Worm (Caenorhabditis elegans): ENCODE measurements around the gene suox-1.

suox-1 gene

DNA sequence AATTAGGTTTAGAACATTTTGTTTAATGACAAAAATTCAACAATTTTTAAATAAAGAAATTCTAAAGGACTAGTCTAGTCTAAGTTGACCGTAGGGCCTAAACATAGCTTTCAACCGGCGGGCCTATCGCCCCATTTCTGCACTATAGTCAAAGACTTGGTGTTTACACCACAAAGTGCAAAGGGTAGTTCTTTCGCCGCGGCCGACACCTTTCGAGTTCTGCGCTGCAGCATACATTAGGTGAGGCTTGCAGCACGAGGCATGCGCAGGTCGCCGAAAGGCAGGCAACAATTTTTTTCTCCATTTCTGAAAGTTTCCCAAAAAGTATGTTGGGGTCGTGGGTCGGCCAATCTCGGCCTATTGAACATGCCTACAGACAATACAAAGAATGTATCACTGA lies 31.1 kb downstream of the suox-1 start:
- TF ChIP-seq Y55F3AM.14 (GFP tag; optimal IDR thresholded peaks at IDR 0.05): no peak
- TF ChIP-seq unc-55 (GFP tag; optimal IDR thresholded peaks at IDR 0.05): no peak
- no peak for TF ChIP-seq skn-1 (tag; optimal IDR thresholded peaks at IDR 0.05)
- no peak for TF ChIP-seq gmeb-1 (tag; optimal IDR thresholded peaks at IDR 0.05)
- TF ChIP-seq sma-9 (GFP tag; optimal IDR thresholded peaks at IDR 0.05): no peak
- no peak for TF ChIP-seq sma-9 (tag; optimal IDR thresholded peaks at IDR 0.05)
- no peak for TF ChIP-seq nhr-10 (tag; optimal IDR thresholded peaks at IDR 0.05)
- TF ChIP-seq dmd-4 (tag; optimal IDR thresholded peaks at IDR 0.05): no peak

DNA sequence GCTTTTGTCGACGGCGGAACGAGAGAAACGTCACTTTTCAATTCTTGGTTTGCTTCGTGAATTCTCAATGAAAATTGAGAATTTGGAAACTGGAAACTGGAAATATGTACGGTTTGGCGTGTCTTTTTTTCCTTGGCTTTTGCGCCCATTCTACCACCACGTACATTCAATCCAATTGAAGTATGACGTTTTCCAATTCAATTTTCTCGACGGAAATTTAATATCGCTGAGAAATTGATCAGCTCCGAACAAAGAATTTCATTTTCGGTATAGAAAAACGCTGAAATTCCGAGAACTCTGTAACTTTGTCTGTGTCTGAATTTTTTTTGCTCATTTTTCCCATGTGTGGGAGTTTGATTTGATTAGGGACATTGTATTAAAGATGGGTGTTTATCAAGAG lies 35.9 kb downstream of the suox-1 start:
- TF ChIP-seq nhr-21 (tag; optimal IDR thresholded peaks at IDR 0.05) (peak; percentile 6), lsy-2 (tag; optimal IDR thresholded peaks at IDR 0.05) (peak in 1 of 2 experiments; percentile 3), snpc-4 (tag; optimal IDR thresholded peaks at IDR 0.05) (no peak)

DNA sequence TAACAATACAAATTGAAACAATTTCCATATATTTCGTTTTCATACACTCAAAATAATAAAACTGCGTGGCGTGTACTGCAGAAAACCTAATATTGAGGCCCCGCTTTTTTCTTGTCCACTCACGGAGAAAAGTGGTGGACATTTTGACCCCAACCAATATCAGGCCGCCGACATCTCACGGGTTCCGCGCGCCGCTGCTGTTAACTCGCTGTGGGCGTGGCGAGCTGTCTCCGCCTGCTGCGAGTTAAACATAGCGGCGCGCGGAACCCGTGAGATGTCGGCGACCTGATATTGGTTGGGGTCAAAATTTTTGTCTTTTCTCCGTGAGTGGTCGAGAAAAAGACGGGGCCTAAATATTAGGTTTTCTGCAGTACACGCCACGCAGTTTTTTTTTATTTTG lies 36.5 kb downstream of the suox-1 start:
- TF ChIP-seq snpc-4 (tag; optimal IDR thresholded peaks at IDR 0.05): peak; percentile 0

DNA sequence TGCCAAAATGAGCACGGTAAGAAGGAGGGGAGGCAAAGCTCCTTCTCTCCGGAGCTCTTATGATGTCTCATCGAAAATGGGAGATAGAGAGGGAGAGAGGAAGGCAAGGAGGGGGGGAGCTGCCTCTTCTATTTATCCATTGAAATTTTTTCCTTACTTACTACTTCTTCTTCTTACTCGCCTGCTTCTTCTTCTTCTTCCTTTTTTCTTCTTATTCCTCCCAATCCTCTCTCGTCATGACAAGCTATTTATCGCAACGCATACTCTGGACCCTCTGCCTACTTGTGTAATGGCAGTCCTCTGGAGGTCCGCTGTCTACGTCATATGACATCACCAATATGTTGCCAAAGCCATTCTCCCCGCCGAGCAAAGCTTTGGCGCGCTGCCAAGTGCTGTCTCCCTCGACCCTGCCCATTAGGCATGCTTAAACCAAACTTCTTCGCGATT lies 37.9 kb downstream of the suox-1 start:
- TF ChIP-seq Y55F3AM.14 (GFP tag; optimal IDR thresholded peaks at IDR 0.05) (peak; percentile 82), unc-55 (GFP tag; optimal IDR thresholded peaks at IDR 0.05) (peak; percentile 87), mdl-1 (tag; optimal IDR thresholded peaks at IDR 0.05) (peak in 1 of 2 experiments; percentile 78), crh-2 (tag; optimal IDR thresholded peaks at IDR 0.05) (peak; percentile 75), sem-4 (tag; optimal IDR thresholded peaks at IDR 0.05) (peak; percentile 71), ceh-82 (tag; optimal IDR thresholded peaks at IDR 0.05) (peak; percentile 30), mab-5 (tag; optimal IDR thresholded peaks at IDR 0.05) (peak; percentile 18), egl-27 (tag; optimal IDR thresholded peaks at IDR 0.05) (peak; percentile 82), lin-11 (tag; optimal IDR thresholded peaks at IDR 0.05) (peak; percentile 42), lin-39 (tag; optimal IDR thresholded peaks at IDR 0.05) (peak; percentile 54), F13H6.1 (tag; optimal IDR thresholded peaks at IDR 0.05) (peak; percentile 65), nhr-21 (tag; optimal IDR thresholded peaks at IDR 0.05) (peak; percentile 4), nhr-129 (tag; optimal IDR thresholded peaks at IDR 0.05) (peak; percentile 82), unc-62 (GFP tag; optimal IDR thresholded peaks at IDR 0.05) (no peak), ztf-4 (tag; optimal IDR thresholded peaks at IDR 0.05) (peak; percentile 30), sma-9 (GFP tag; optimal IDR thresholded peaks at IDR 0.05) (peak; percentile 79), sma-9 (tag; optimal IDR thresholded peaks at IDR 0.05) (no peak), dmd-4 (tag; optimal IDR thresholded peaks at IDR 0.05) (no peak), zag-1 (tag; optimal IDR thresholded peaks at IDR 0.05) (peak; percentile 91), lin-13 (GFP tag; optimal IDR thresholded peaks at IDR 0.05) (peak; percentile 20), C34F6.9 (tag; optimal IDR thresholded peaks at IDR 0.05) (peak; percentile 74), alr-1 (tag; optimal IDR thresholded peaks at IDR 0.05) (no peak), ztf-11 (tag; optimal IDR thresholded peaks at IDR 0.05) (no peak), ZK546.5 (tag; optimal IDR thresholded peaks at IDR 0.05) (no peak), nhr-6 (tag; optimal IDR thresholded peaks at IDR 0.05) (peak; percentile 62), lsy-2 (tag; optimal IDR thresholded peaks at IDR 0.05) (peak in 1 of 2 experiments; percentile 79)

DNA sequence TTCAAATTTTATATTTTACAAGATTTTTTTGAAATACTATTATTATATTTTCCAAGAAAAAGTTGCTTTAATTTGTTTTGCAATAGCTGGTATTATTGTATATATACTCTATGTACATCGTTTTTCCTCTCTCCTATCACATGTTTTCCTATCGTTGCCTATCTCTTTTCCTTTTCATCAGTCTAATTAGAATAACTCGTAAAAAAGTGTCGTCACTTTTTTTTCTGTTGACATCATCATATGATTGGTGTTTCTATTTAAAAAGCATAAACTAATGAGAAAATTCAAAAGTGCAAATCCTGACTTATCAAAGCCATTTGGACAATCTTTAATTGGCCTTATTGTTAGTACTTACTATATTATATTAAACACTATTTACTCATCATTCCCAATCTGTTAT lies 38.7 kb downstream of the suox-1 start:
- TF ChIP-seq ztf-4 (tag; optimal IDR thresholded peaks at IDR 0.05) (peak; percentile 4), nhr-12 (tag; optimal IDR thresholded peaks at IDR 0.05) (no peak), mab-5 (tag; optimal IDR thresholded peaks at IDR 0.05) (no peak), peb-1 (tag; optimal IDR thresholded peaks at IDR 0.05) (no peak), C34F6.9 (tag; optimal IDR thresholded peaks at IDR 0.05) (peak; percentile 52), unc-62 (GFP tag; optimal IDR thresholded peaks at IDR 0.05) (no peak), ama-1 (optimal IDR thresholded peaks at IDR 0.05) (no peak), R02D3.7 (tag; optimal IDR thresholded peaks at IDR 0.05) (no peak), Y55F3AM.14 (GFP tag; optimal IDR thresholded peaks at IDR 0.05) (no peak), lsy-2 (tag; optimal IDR thresholded peaks at IDR 0.05) (peak in 1 of 2 experiments; percentile 27), blmp-1 (tag; optimal IDR thresholded peaks at IDR 0.05; ENCODE audit: insufficient read depth) (no peak), nhr-237 (tag; optimal IDR thresholded peaks at IDR 0.05) (no peak), zag-1 (tag; optimal IDR thresholded peaks at IDR 0.05) (peak; percentile 34), crh-2 (tag; optimal IDR thresholded peaks at IDR 0.05) (peak; percentile 27), nhr-129 (tag; optimal IDR thresholded peaks at IDR 0.05) (peak; percentile 53), lin-13 (GFP tag; optimal IDR thresholded peaks at IDR 0.05) (no peak), nhr-21 (tag; optimal IDR thresholded peaks at IDR 0.05) (peak; percentile 35), skn-1 (tag; optimal IDR thresholded peaks at IDR 0.05) (no peak), nhr-6 (tag; optimal IDR thresholded peaks at IDR 0.05) (peak; percentile 1), elt-3 (tag; optimal IDR thresholded peaks at IDR 0.05) (no peak), aly-2 (tag; optimal IDR thresholded peaks at IDR 0.05) (no peak), sma-9 (GFP tag; optimal IDR thresholded peaks at IDR 0.05) (peak; percentile 23), sma-9 (tag; optimal IDR thresholded peaks at IDR 0.05) (no peak)

Measured in whole organism, L2 larva.